Fruit fly (Drosophila melanogaster) S2 (cell line): Measurements from ENCODE around the gene CG5986.

Experiments
- CG8478 ChIP-seq: fragments of >200 bp; optimal IDR thresholded peaks from 2 replicates; lab custom pipeline; 2018
- CTCF ChIP-seq, 2 experiments: fragments of >200 bp; optimal IDR thresholded peaks; 2 replicates each; lab custom pipeline; 2018

- TF ChIP-seq CG8478 (lab: Kevin White, UChicago): no peak
- no peak for TF ChIP-seq CTCF (optimal IDR thresholded peaks at IDR 0.05; lab: Kevin White, UChicago)
Observed at dm6 chr3R:24008887-24009286, 38.7 kb upstream of the CG5986 start.
